Worm (Caenorhabditis elegans) whole organism, L3 larva: ENCODE data around the gene Y32B12B.4.

Experiments
- ama-1 ChIP-seq: fragments of 150-350 bp; optimal IDR thresholded peaks from 2 replicates; lab custom pipeline; 2018
- ceh-16 ChIP-seq: sonication (generic microtip); optimal IDR thresholded peaks from 2 replicates; lab custom pipeline; 2017; ENCODE audit warnings: missing biosample characterization, missing genetic modification characterization
- fos-1 ChIP-seq: fragments of 150-350 bp; optimal IDR thresholded peaks from 2 replicates; lab custom pipeline; 2014; ENCODE audit warnings: missing biosample characterization, missing genetic modification characterization
- mml-1 ChIP-seq: fragments of 150-350 bp; sonication (generic microtip); optimal IDR thresholded peaks from 3 replicates; lab custom pipeline; 2014; ENCODE audit warnings: missing biosample characterization, missing genetic modification characterization
- nhr-76 ChIP-seq: fragments of 150-350 bp; sonication (generic microtip); optimal IDR thresholded peaks from 5 replicates; lab custom pipeline; 2014; ENCODE audit warnings: missing biosample characterization, missing genetic modification characterization
- pha-4 ChIP-seq: fragments of 150-350 bp; optimal IDR thresholded peaks from 2 replicates; lab custom pipeline; 2014; ENCODE audit warnings: missing biosample characterization, missing genetic modification reagents, missing genetic modification characterization
- pqm-1 ChIP-seq: fragments of 150-350 bp; optimal IDR thresholded peaks from 2 replicates; lab custom pipeline; 2017; ENCODE audit warnings: missing biosample characterization, missing genetic modification characterization, inconsistent platforms
- snpc-4 ChIP-seq: fragments of 150-350 bp; optimal IDR thresholded peaks from 2 replicates; lab custom pipeline; 2014; ENCODE audit warnings: missing biosample characterization, missing genetic modification characterization
- tbx-2 ChIP-seq: sonication (generic microtip); optimal IDR thresholded peaks from 2 replicates; lab custom pipeline; 2016; ENCODE audit warnings: mild to moderate bottlenecking, missing genetic modification characterization, missing compliant biosample characterization
- unc-39 ChIP-seq: sonication (generic microtip); optimal IDR thresholded peaks from 4 replicates; lab custom pipeline; 2017; ENCODE audit warnings: missing biosample characterization, missing genetic modification characterization
- unc-62 ChIP-seq: fragments of 150-350 bp; sonication (generic microtip); optimal IDR thresholded peaks from 4 replicates; lab custom pipeline; 2014; ENCODE audit warnings: missing biosample characterization, missing genetic modification reagents, missing genetic modification characterization
- zag-1 ChIP-seq: fragments of 150-350 bp; optimal IDR thresholded peaks from 2 replicates; lab custom pipeline; 2014; ENCODE audit warnings: missing biosample characterization, missing genetic modification characterization
- ztf-11 ChIP-seq: fragments of 150-350 bp; optimal IDR thresholded peaks from 2 replicates; lab custom pipeline; 2014; ENCODE audit warnings: missing biosample characterization, missing genetic modification characterization

ce11 chrV:16508667-16509066 lies 44.5 kb upstream of the Y32B12B.4 start, which contains the start of gene srr-3:
- TF ChIP-seq fos-1 (tag; lab: Kevin White, UChicago): no peak
- TF ChIP-seq pqm-1: no peak
- no peak for TF ChIP-seq ama-1
- no peak for TF ChIP-seq zag-1 (tag; lab: Kevin White, UChicago)
- TF ChIP-seq unc-39: no peak
- no peak for TF ChIP-seq nhr-76 (tag; lab: Kevin White, UChicago)
- TF ChIP-seq snpc-4 (tag; lab: Kevin White, UChicago): no peak
- TF ChIP-seq tbx-2 (tag; lab: Kevin White, UChicago): no peak
- TF ChIP-seq ztf-11 (tag; lab: Kevin White, UChicago): no peak
- TF ChIP-seq unc-62 (GFP tag; lab: Kevin White, UChicago): no peak
- no peak for TF ChIP-seq mml-1 (tag; lab: Kevin White, UChicago)
- no peak for TF ChIP-seq pha-4 (tag; lab: Kevin White, UChicago)
- no peak for TF ChIP-seq ceh-16
